Fruit fly (Drosophila melanogaster) whole organism, embryonic: ENCODE data around the gene Klp64D.
A peak's percentile ranks its signal among the peaks of the same experiment; 100 is the strongest.

ENCODE experiments used
- Awh ChIP-seq: fragments of 200-800 bp; sonication (Bioruptor generic); IDR thresholded peaks from 2 replicates; pipeline ENCODE4, ENCODE4 v1.3.6; 2022; ENCODE audit warnings: missing biosample characterization, missing genetic modification characterization
- Bteb2 ChIP-seq: fragments of 200-800 bp; sonication (Bioruptor generic); optimal IDR thresholded peaks from 2 replicates; lab custom pipeline; 2016; ENCODE audit warnings: missing biosample characterization, missing genetic modification characterization
- CG10366 ChIP-seq: fragments of 200-800 bp; sonication (Bioruptor generic); IDR thresholded peaks from 2 replicates; pipeline ENCODE4 v1.3.6; 2022; ENCODE audit warnings: missing biosample characterization, missing genetic modification characterization
- CG10543 ChIP-seq: fragments of 200-800 bp; sonication (Bioruptor generic); optimal IDR thresholded peaks from 3 replicates; lab custom pipeline; 2017; ENCODE audit warnings: missing biosample characterization, mild to moderate bottlenecking, missing genetic modification characterization, moderate library complexity
- CG12299 ChIP-seq: fragments of 200-800 bp; sonication (Bioruptor generic); optimal IDR thresholded peaks from 2 replicates; lab custom pipeline; 2018; ENCODE audit warnings: missing biosample characterization, mild to moderate bottlenecking, missing genetic modification characterization
- CG12744 ChIP-seq: fragments of 200-800 bp; sonication (Bioruptor generic); optimal IDR thresholded peaks from 2 replicates; lab custom pipeline; 2016; ENCODE audit warnings: missing biosample characterization, missing genetic modification characterization
- CG14710 ChIP-seq: fragments of 200-800 bp; sonication (Bioruptor generic); optimal IDR thresholded peaks from 3 replicates; lab custom pipeline; 2019; ENCODE audit warnings: missing biosample characterization, mild to moderate bottlenecking, missing genetic modification characterization, moderate library complexity
- CG17612 ChIP-seq: fragments of 200-800 bp; sonication (Bioruptor generic); IDR thresholded peaks from 2 replicates; pipeline ENCODE4 v1.3.6; 2022; ENCODE audit warnings: missing biosample characterization, missing genetic modification characterization
- CG18599 ChIP-seq: fragments of 200-800 bp; sonication (Bioruptor generic); optimal IDR thresholded peaks from 3 replicates; lab custom pipeline; 2017; ENCODE audit warnings: missing biosample characterization, missing genetic modification characterization, mild to moderate bottlenecking, moderate library complexity, missing genetic modification reagents
- CG30020 ChIP-seq: fragments of 200-800 bp; optimal IDR thresholded peaks from 2 replicates; lab custom pipeline; 2019; ENCODE audit warnings: missing biosample characterization, mild to moderate bottlenecking, missing genetic modification characterization, moderate library complexity
- CG32532 ChIP-seq: fragments of 200-800 bp; sonication (Bioruptor generic); IDR thresholded peaks from 2 replicates; pipeline ENCODE4 v1.3.6; 2022; ENCODE audit warnings: missing biosample characterization, missing genetic modification characterization
- CG32772 ChIP-seq: fragments of 200-800 bp; sonication (Bioruptor generic); IDR thresholded peaks from 2 replicates; pipeline ENCODE4 v1.3.6; 2022; ENCODE audit warnings: missing biosample characterization, missing genetic modification characterization
- CG3281 ChIP-seq: fragments of 200-800 bp; sonication (Bioruptor generic); optimal IDR thresholded peaks from 3 replicates; lab custom pipeline; 2017; ENCODE audit warnings: missing biosample characterization, mild to moderate bottlenecking, missing genetic modification characterization
- CG4424 ChIP-seq: fragments of 200-800 bp; sonication (Bioruptor generic); optimal IDR thresholded peaks from 3 replicates; lab custom pipeline; 2016; ENCODE audit warnings: missing biosample characterization, missing genetic modification characterization
- CG4730 ChIP-seq: fragments of 200-800 bp; sonication (Bioruptor generic); IDR thresholded peaks from 2 replicates; pipeline ENCODE4 v1.3.6; 2022; ENCODE audit warnings: missing biosample characterization, missing genetic modification characterization
- CG5245 ChIP-seq: fragments of 200-800 bp; sonication (Bioruptor generic); optimal IDR thresholded peaks from 3 replicates; lab custom pipeline; 2016; ENCODE audit warnings: missing biosample characterization, missing genetic modification characterization
- CG6683 ChIP-seq: fragments of 200-800 bp; sonication (Bioruptor generic); optimal IDR thresholded peaks from 2 replicates; lab custom pipeline; 2017; ENCODE audit warnings: missing biosample characterization, mild to moderate bottlenecking, missing genetic modification characterization, missing genetic modification reagents
- CG6854 ChIP-seq: fragments of 200-800 bp; sonication (Bioruptor generic); optimal IDR thresholded peaks from 3 replicates; lab custom pipeline; 2017; ENCODE audit warnings: missing biosample characterization, mild to moderate bottlenecking, missing genetic modification characterization
- CG7271 ChIP-seq: fragments of 200-800 bp; sonication (Bioruptor generic); optimal IDR thresholded peaks from 2 replicates; lab custom pipeline; 2018; ENCODE audit warnings: missing biosample characterization, mild to moderate bottlenecking, missing genetic modification characterization, moderate library complexity
- CG9215 ChIP-seq: fragments of 200-800 bp; sonication (Bioruptor generic); IDR thresholded peaks from 2 replicates; pipeline ENCODE4 v1.3.6; 2022; ENCODE audit warnings: missing biosample characterization, missing genetic modification characterization
- D19A ChIP-seq: fragments of 200-800 bp; optimal IDR thresholded peaks from 3 replicates; lab custom pipeline; 2019; ENCODE audit warnings: missing biosample characterization, mild to moderate bottlenecking, missing genetic modification characterization, moderate library complexity
- Dp ChIP-seq: fragments of 200-800 bp; sonication (Bioruptor generic); optimal IDR thresholded peaks from 2 replicates; lab custom pipeline; 2018; ENCODE audit warnings: missing biosample characterization, mild to moderate bottlenecking, missing genetic modification characterization, moderate library complexity
- ERR ChIP-seq: fragments of 200-800 bp; sonication (Bioruptor generic); optimal IDR thresholded peaks from 2 replicates; lab custom pipeline; 2016; ENCODE audit warnings: missing biosample characterization, missing genetic modification characterization
- Ets97D ChIP-seq: fragments of 200-800 bp; sonication (Bioruptor generic); optimal IDR thresholded peaks from 3 replicates; lab custom pipeline; 2016; ENCODE audit warnings: missing biosample characterization, missing genetic modification characterization
- HHEX ChIP-seq: fragments of 200-800 bp; sonication (Bioruptor generic); optimal IDR thresholded peaks from 3 replicates; lab custom pipeline; 2017; ENCODE audit warnings: missing biosample characterization, mild to moderate bottlenecking, missing genetic modification characterization, missing genetic modification reagents
- Sox100B ChIP-seq: fragments of 200-800 bp; sonication (Bioruptor generic); optimal IDR thresholded peaks from 3 replicates; lab custom pipeline; 2018; ENCODE audit warnings: missing biosample characterization, mild to moderate bottlenecking, missing genetic modification characterization
- TFAM ChIP-seq: fragments of 200-800 bp; sonication (Bioruptor generic); optimal IDR thresholded peaks from 2 replicates; lab custom pipeline; 2017; ENCODE audit warnings: missing biosample characterization, missing genetic modification characterization, inconsistent platforms
- ase ChIP-seq: fragments of 200-800 bp; sonication (Bioruptor generic); IDR thresholded peaks from 3 replicates; pipeline ENCODE4 v1.3.6; 2022; ENCODE audit warnings: missing biosample characterization, missing genetic modification characterization
- bcd ChIP-seq: fragments of 200-800 bp; sonication (Bioruptor generic); optimal IDR thresholded peaks from 2 replicates; lab custom pipeline; 2017; ENCODE audit warnings: missing biosample characterization, mild to moderate bottlenecking, missing genetic modification characterization
- br ChIP-seq: fragments of >200 bp; optimal IDR thresholded peaks from 2 replicates; lab custom pipeline; 2017
- cato ChIP-seq: fragments of 200-800 bp; sonication (Bioruptor generic); optimal IDR thresholded peaks from 2 replicates; lab custom pipeline; 2016; ENCODE audit warnings: missing biosample characterization, missing genetic modification characterization, borderline replicate concordance
- ci ChIP-seq: fragments of 200-800 bp; sonication (Bioruptor generic); IDR thresholded peaks from 3 replicates; pipeline ENCODE4 v1.3.6; 2022; ENCODE audit warnings: missing biosample characterization, missing genetic modification characterization
- disco-r ChIP-seq: fragments of 200-800 bp; sonication (Bioruptor generic); optimal IDR thresholded peaks from 2 replicates; lab custom pipeline; 2016; ENCODE audit warnings: missing biosample characterization, missing genetic modification characterization
- en ChIP-seq: fragments of 200-800 bp; sonication (Bioruptor generic); optimal IDR thresholded peaks from 2 replicates; lab custom pipeline; 2016; ENCODE audit warnings: missing biosample characterization, missing genetic modification characterization
- gcm ChIP-seq: fragments of 200-800 bp; sonication (Bioruptor generic); optimal IDR thresholded peaks from 2 replicates; lab custom pipeline; 2019; ENCODE audit warnings: missing biosample characterization, mild to moderate bottlenecking, missing genetic modification characterization, moderate library complexity
- gfzf ChIP-seq: fragments of 200-800 bp; sonication (Bioruptor generic); optimal IDR thresholded peaks from 2 replicates; lab custom pipeline; 2016; ENCODE audit warnings: missing biosample characterization, mild to moderate bottlenecking, missing genetic modification characterization, moderate library complexity
- gt ChIP-seq: fragments of 200-800 bp; sonication (Bioruptor generic); IDR thresholded peaks from 2 replicates; pipeline ENCODE4 v1.3.6; 2022; ENCODE audit warnings: missing biosample characterization, missing genetic modification characterization
- lab ChIP-seq: fragments of 200-800 bp; sonication (Bioruptor generic); optimal IDR thresholded peaks from 3 replicates; lab custom pipeline; 2017; ENCODE audit warnings: missing biosample characterization, missing genetic modification characterization, mild to moderate bottlenecking, moderate library complexity, missing genetic modification reagents
- nom ChIP-seq: fragments of 200-800 bp; sonication (Bioruptor generic); optimal IDR thresholded peaks from 2 replicates; lab custom pipeline; 2017; ENCODE audit warnings: missing biosample characterization, missing genetic modification characterization, mild to moderate bottlenecking, moderate library complexity, missing genetic modification reagents
- oc ChIP-seq: fragments of 200-800 bp; sonication (Bioruptor generic); optimal IDR thresholded peaks from 2 replicates; lab custom pipeline; 2018; ENCODE audit warnings: missing biosample characterization, mild to moderate bottlenecking, missing genetic modification characterization, moderate library complexity
- pfk ChIP-seq: fragments of 200-800 bp; sonication (Bioruptor generic); optimal IDR thresholded peaks from 2 replicates; lab custom pipeline; 2018; ENCODE audit warnings: missing biosample characterization, mild to moderate bottlenecking, missing genetic modification characterization, moderate library complexity
- repo ChIP-seq: fragments of 200-800 bp; sonication (Bioruptor generic); optimal IDR thresholded peaks from 2 replicates; lab custom pipeline; 2016; ENCODE audit warnings: missing biosample characterization, missing genetic modification characterization
- sens ChIP-seq: fragments of 200-800 bp; sonication (Bioruptor generic); peaks from one replicate; lab custom pipeline; 2016; ENCODE audit warnings: missing biosample characterization, missing genetic modification characterization
- so ChIP-seq: fragments of 200-800 bp; sonication (Bioruptor generic); IDR thresholded peaks from 3 replicates; pipeline ENCODE4 v1.3.6; 2022; ENCODE audit warnings: missing biosample characterization, missing genetic modification characterization
- sob ChIP-seq: fragments of 200-800 bp; sonication (Bioruptor generic); IDR thresholded peaks from 2 replicates; pipeline ENCODE4 v1.3.6; 2022; ENCODE audit warnings: missing biosample characterization, missing genetic modification characterization
- stc ChIP-seq: fragments of 200-800 bp; sonication (Bioruptor generic); IDR thresholded peaks from 2 replicates; pipeline ENCODE4 v1.3.6; 2022; ENCODE audit warnings: missing biosample characterization, missing genetic modification characterization
- stwl ChIP-seq: fragments of 200-800 bp; sonication (Bioruptor generic); optimal IDR thresholded peaks from 3 replicates; lab custom pipeline; 2018; ENCODE audit warnings: missing biosample characterization, mild to moderate bottlenecking, missing genetic modification characterization, moderate library complexity
- toy ChIP-seq: fragments of 200-800 bp; sonication (Bioruptor generic); IDR thresholded peaks from 2 replicates; pipeline ENCODE4 v1.3.6; 2022; ENCODE audit warnings: missing biosample characterization, missing genetic modification characterization
- wek ChIP-seq: fragments of 200-800 bp; sonication (Bioruptor generic); optimal IDR thresholded peaks from 3 replicates; lab custom pipeline; 2018; ENCODE audit warnings: missing biosample characterization, mild to moderate bottlenecking, missing genetic modification characterization, moderate library complexity
- zen2 ChIP-seq: fragments of 200-800 bp; sonication (Bioruptor generic); IDR thresholded peaks from 3 replicates; pipeline ENCODE4 v1.3.6; 2022; ENCODE audit warnings: missing biosample characterization, missing genetic modification characterization; ENCODE audit not compliant: partially characterized antibody

The Klp64D gene

DNA sequence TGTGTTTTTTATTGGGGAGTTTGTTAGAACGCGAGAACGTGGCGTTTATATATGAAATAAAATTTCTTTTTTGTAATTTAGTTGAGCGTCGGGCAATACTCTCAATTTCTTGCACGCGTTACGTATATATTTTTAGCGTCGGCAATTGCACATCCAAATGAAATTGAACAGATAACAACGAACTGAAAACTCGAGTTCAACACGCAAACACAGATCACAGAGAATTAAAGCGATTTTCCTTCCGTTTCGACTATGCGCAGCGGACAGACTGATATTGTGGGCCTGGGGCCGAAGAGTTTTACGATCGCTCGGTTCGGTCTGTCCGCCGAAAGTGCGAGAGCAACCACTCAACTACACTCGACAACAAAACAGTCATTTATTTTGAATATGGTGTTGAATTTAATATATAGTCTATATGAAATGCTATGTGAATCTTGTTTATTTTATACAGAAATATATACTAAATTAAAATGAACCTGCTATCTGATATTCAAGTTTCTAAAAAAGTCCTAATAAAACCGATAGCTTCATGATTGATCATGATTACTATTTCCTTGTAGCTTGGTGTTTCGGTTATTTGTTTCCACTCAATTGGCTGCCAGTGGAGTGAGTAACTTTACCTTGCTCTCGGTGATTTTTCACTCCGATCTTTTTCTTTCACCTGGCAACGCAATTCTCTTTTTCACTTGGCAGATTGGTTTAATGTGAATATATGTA lies 4.0 kb downstream of the Klp64D start, which contains the start of gene CG46456 (continued):
- TF ChIP-seq gfzf (GFP tag; lab: Kevin White, UChicago) (no peak), disco-r (peak; percentile 46), repo (GFP tag; lab: Kevin White, UChicago) (peak; percentile 59), CG6854 (GFP tag; lab: Kevin White, UChicago) (peak; percentile 96), wek (GFP tag; lab: Kevin White, UChicago) (peak; percentile 56), CG5245 (GFP tag; lab: Kevin White, UChicago) (peak; percentile 75), Sox100B (GFP tag; lab: Kevin White, UChicago) (peak; percentile 95), lab (GFP tag; lab: Kevin White, UChicago) (peak; percentile 98), CG12299 (tag; lab: Kevin White, UChicago) (peak; percentile 96), so (GFP tag; lab: Robert Waterston, UW) (peak; percentile 96), pfk (GFP tag; lab: Kevin White, UChicago) (peak; percentile 45), Bteb2 (GFP tag; lab: Kevin White, UChicago) (peak; percentile 81), gcm (peak; percentile 98), CG18599 (GFP tag; lab: Kevin White, UChicago) (peak; percentile 98), CG17612 (peak; percentile 61; the same call in 1 of the 2 replicates), sens (GFP tag; lab: Kevin White, UChicago) (peak; percentile 94), CG30020 (tag; lab: Kevin White, UChicago) (peak; percentile 80), CG12744 (GFP tag; lab: Kevin White, UChicago) (peak; percentile 58), zen2 (GFP tag; lab: Robert Waterston, UW) (no peak; the same call in 2 of the 3 replicates), ci (GFP tag; lab: Robert Waterston, UW) (peak; percentile 92), br (lab: Kevin White, UChicago) (no peak), Dp (GFP tag; lab: Kevin White, UChicago) (peak; percentile 2), gt (GFP tag; lab: Robert Waterston, UW) (no peak), CG4730 (GFP tag; lab: Robert Waterston, UW) (peak; percentile 80), CG14710 (tag; lab: Kevin White, UChicago) (peak; percentile 96), ase (GFP tag; lab: Robert Waterston, UW) (peak; percentile 78), cato (peak; percentile 75), CG4424 (GFP tag; lab: Kevin White, UChicago) (peak; percentile 94), TFAM (GFP tag; lab: Kevin White, UChicago) (no peak), CG6683 (peak; percentile 93), nom (GFP tag; lab: Kevin White, UChicago) (peak; percentile 91), sob (GFP tag; lab: Robert Waterston, UW) (peak; percentile 92), CG9215 (GFP tag; lab: Robert Waterston, UW) (peak; percentile 86), toy (GFP tag; lab: Robert Waterston, UW) (peak; percentile 81), CG10543 (GFP tag; lab: Kevin White, UChicago) (peak; percentile 97), CG32772 (GFP tag; lab: Robert Waterston, UW) (peak; percentile 80), stwl (tag; lab: Kevin White, UChicago) (peak; percentile 57), CG32532 (peak; percentile 96), oc (peak; percentile 94), bcd (peak; percentile 92), HHEX (GFP tag; lab: Kevin White, UChicago) (peak; percentile 95), CG7271 (tag; lab: Kevin White, UChicago) (peak; percentile 91), CG3281 (GFP tag; lab: Kevin White, UChicago) (peak; percentile 97), en (GFP tag; lab: Kevin White, UChicago) (no peak), Awh (peak; percentile 91), D19A (tag; lab: Kevin White, UChicago) (peak; percentile 95), CG10366 (GFP tag; lab: Robert Waterston, UW) (peak; percentile 88), ERR (GFP tag; lab: Kevin White, UChicago) (no peak), Ets97D (GFP tag; lab: Kevin White, UChicago) (peak; percentile 29), stc (GFP tag; lab: Robert Waterston, UW) (peak; percentile 94)
